Worm (Caenorhabditis elegans): Measurements from ENCODE around the gene unc-105.

unc-105 gene

ce11 chrII:8116159-8116558 is at the start of gene unc-105:
Gene unc-105 (plus strand): TSS chrII:8116459.
- no peak for TF ChIP-seq sma-3 (GFP tag; optimal IDR thresholded peaks at IDR 0.05)
- no peak for TF ChIP-seq R02D3.7 (tag; optimal IDR thresholded peaks at IDR 0.05)
- TF ChIP-seq nhr-12 (tag; optimal IDR thresholded peaks at IDR 0.05), result no peak
- TF ChIP-seq mdl-1 (tag; optimal IDR thresholded peaks at IDR 0.05), result no peak
- no peak for TF ChIP-seq ceh-82 (tag; optimal IDR thresholded peaks at IDR 0.05)
- no peak for TF ChIP-seq nhr-129 (tag; optimal IDR thresholded peaks at IDR 0.05)
- no peak for TF ChIP-seq sem-4 (tag; optimal IDR thresholded peaks at IDR 0.05)
- no peak for TF ChIP-seq ZK546.5 (tag; optimal IDR thresholded peaks at IDR 0.05)
- TF ChIP-seq F13H6.1 (tag; optimal IDR thresholded peaks at IDR 0.05), result no peak

DNA sequence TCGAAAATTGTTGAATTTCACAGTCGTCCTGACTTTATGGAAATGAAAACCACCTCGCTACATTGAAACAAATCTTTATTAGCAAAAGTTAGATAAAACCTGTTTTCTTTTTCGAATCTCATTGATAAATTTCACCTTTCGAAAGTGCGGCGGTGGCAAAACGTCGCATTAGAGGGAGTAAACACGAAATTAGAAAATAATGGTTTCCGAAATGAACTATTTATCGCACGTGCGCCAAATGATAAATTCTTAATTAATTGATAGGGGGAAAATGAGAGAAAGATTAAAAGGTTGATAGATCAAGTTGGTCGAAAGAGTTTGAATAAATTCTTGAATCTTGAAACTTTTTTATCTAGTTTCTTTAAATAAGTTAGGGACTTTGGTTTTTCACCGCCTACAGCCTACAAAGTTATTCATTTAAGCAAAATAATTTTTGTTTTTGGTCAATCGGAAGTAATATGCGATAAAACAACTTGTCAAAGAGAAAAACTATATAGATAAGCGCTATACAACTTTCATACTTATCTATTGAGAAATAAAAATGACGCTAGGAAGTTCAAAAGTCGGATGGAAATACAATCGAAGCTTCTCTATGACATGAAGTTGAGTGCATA is 45.1 kb upstream of the unc-105 start:
- TF ChIP-seq nhr-10 (tag; optimal IDR thresholded peaks at IDR 0.05) (no peak), egl-27 (tag; optimal IDR thresholded peaks at IDR 0.05) (no peak), sma-3 (GFP tag; optimal IDR thresholded peaks at IDR 0.05) (peak; percentile 46), ceh-82 (tag; optimal IDR thresholded peaks at IDR 0.05) (no peak), fos-1 (tag; optimal IDR thresholded peaks at IDR 0.05) (peak; percentile 36), blmp-1 (tag; optimal IDR thresholded peaks at IDR 0.05; ENCODE audit: insufficient read depth) (peak; percentile 52), unc-39 (tag; optimal IDR thresholded peaks at IDR 0.05) (no peak), Y55F3AM.14 (GFP tag; optimal IDR thresholded peaks at IDR 0.05) (no peak), sma-9 (GFP tag; optimal IDR thresholded peaks at IDR 0.05) (peak; percentile 53), sma-9 (tag; optimal IDR thresholded peaks at IDR 0.05) (no peak), crh-2 (tag; optimal IDR thresholded peaks at IDR 0.05) (peak; percentile 33), nhr-21 (tag; optimal IDR thresholded peaks at IDR 0.05) (peak; percentile 30)

ce11 chrII:8071801-8072544 is 44.3 kb upstream of the unc-105 start:
- TF ChIP-seq lin-39 (tag; optimal IDR thresholded peaks at IDR 0.05) (no peak), ceh-16 (tag; optimal IDR thresholded peaks at IDR 0.05) (no peak), C34F6.9 (tag; optimal IDR thresholded peaks at IDR 0.05) (peak; percentile 81), elt-1 (tag; optimal IDR thresholded peaks at IDR 0.05) (no peak), nhr-21 (tag; optimal IDR thresholded peaks at IDR 0.05) (peak; percentile 76), ZK546.5 (tag; optimal IDR thresholded peaks at IDR 0.05) (no peak), sma-3 (GFP tag; optimal IDR thresholded peaks at IDR 0.05) (no peak), mdl-1 (tag; optimal IDR thresholded peaks at IDR 0.05) (peak in 1 of 2 experiments; percentile 83), nhr-237 (tag; optimal IDR thresholded peaks at IDR 0.05) (no peak), nhr-12 (tag; optimal IDR thresholded peaks at IDR 0.05) (no peak), gmeb-1 (tag; optimal IDR thresholded peaks at IDR 0.05) (no peak), F13H6.1 (tag; optimal IDR thresholded peaks at IDR 0.05) (peak; percentile 76), sma-9 (GFP tag; optimal IDR thresholded peaks at IDR 0.05) (peak; percentile 91), sma-9 (tag; optimal IDR thresholded peaks at IDR 0.05) (no peak), alr-1 (tag; optimal IDR thresholded peaks at IDR 0.05) (no peak), nhr-6 (tag; optimal IDR thresholded peaks at IDR 0.05) (peak; percentile 45), nhr-25 (tag; optimal IDR thresholded peaks at IDR 0.05) (peak; percentile 63), ceh-82 (tag; optimal IDR thresholded peaks at IDR 0.05) (no peak), lsy-2 (tag; optimal IDR thresholded peaks at IDR 0.05) (peak in 1 of 2 experiments; percentile 80), ztf-1 (GFP tag; conservative IDR thresholded peaks at IDR 0.05) (no peak), elt-3 (tag; optimal IDR thresholded peaks at IDR 0.05) (no peak), egl-27 (tag; optimal IDR thresholded peaks at IDR 0.05) (peak; percentile 3), unc-39 (tag; optimal IDR thresholded peaks at IDR 0.05) (no peak), lin-11 (tag; optimal IDR thresholded peaks at IDR 0.05) (no peak), nhr-11 (tag; optimal IDR thresholded peaks at IDR 0.05) (no peak), Y55F3AM.14 (GFP tag; optimal IDR thresholded peaks at IDR 0.05) (no peak), nhr-129 (tag; optimal IDR thresholded peaks at IDR 0.05) (peak; percentile 80), zag-1 (tag; optimal IDR thresholded peaks at IDR 0.05) (peak; percentile 53), ama-1 (optimal IDR thresholded peaks at IDR 0.05) (no peak), skn-1 (tag; optimal IDR thresholded peaks at IDR 0.05) (no peak), mab-5 (tag; optimal IDR thresholded peaks at IDR 0.05) (peak; percentile 48), snpc-4 (tag; optimal IDR thresholded peaks at IDR 0.05) (peak; percentile 38), fos-1 (tag; optimal IDR thresholded peaks at IDR 0.05) (peak; percentile 26), sem-4 (tag; optimal IDR thresholded peaks at IDR 0.05) (no peak), blmp-1 (tag; optimal IDR thresholded peaks at IDR 0.05; ENCODE audit: insufficient read depth) (peak; percentile 39), nhr-23 (tag; optimal IDR thresholded peaks at IDR 0.05) (no peak), nhr-77 (tag; optimal IDR thresholded peaks at IDR 0.05) (no peak), peb-1 (tag; optimal IDR thresholded peaks at IDR 0.05) (no peak), mbf-1 (tag; optimal IDR thresholded peaks at IDR 0.05) (no peak), nhr-10 (tag; optimal IDR thresholded peaks at IDR 0.05) (no peak), dmd-4 (tag; optimal IDR thresholded peaks at IDR 0.05) (no peak), aly-2 (tag; optimal IDR thresholded peaks at IDR 0.05) (no peak), unc-55 (GFP tag; optimal IDR thresholded peaks at IDR 0.05) (peak; percentile 45), ztf-4 (tag; optimal IDR thresholded peaks at IDR 0.05) (peak; percentile 18)
